Fruit fly (Drosophila melanogaster) whole organism, embryonic: Measurements from ENCODE around the gene alphaTub67C.
A peak's percentile ranks its signal among the peaks of the same experiment; 100 is the strongest.

ENCODE experiments used
- Adf1 ChIP-seq: fragments of 200-800 bp; sonication (Bioruptor generic); IDR thresholded peaks from 2 replicates; pipeline ENCODE4 v1.3.6; 2022; ENCODE audit warnings: missing biosample characterization, missing genetic modification characterization
- Atf6 ChIP-seq: fragments of 200-800 bp; sonication (Bioruptor generic); IDR thresholded peaks from 2 replicates; pipeline ENCODE4 v1.3.6; 2022; ENCODE audit warnings: missing biosample characterization, missing genetic modification characterization
- Awh ChIP-seq: fragments of 200-800 bp; sonication (Bioruptor generic); IDR thresholded peaks from 2 replicates; pipeline ENCODE4, ENCODE4 v1.3.6; 2022; ENCODE audit warnings: missing biosample characterization, missing genetic modification characterization
- B-H2 ChIP-seq: fragments of 200-800 bp; sonication (Bioruptor generic); optimal IDR thresholded peaks from 2 replicates; lab custom pipeline; 2018; ENCODE audit warnings: missing biosample characterization, mild to moderate bottlenecking, missing genetic modification characterization
- CG10366 ChIP-seq: fragments of 200-800 bp; sonication (Bioruptor generic); IDR thresholded peaks from 2 replicates; pipeline ENCODE4 v1.3.6; 2022; ENCODE audit warnings: missing biosample characterization, missing genetic modification characterization
- CG11456 ChIP-seq: fragments of 200-800 bp; sonication (Bioruptor generic); IDR thresholded peaks from 3 replicates; pipeline ENCODE4 v1.3.6; 2022; ENCODE audit warnings: missing biosample characterization, missing genetic modification characterization
- CG11504 ChIP-seq: fragments of 200-800 bp; sonication (Bioruptor generic); optimal IDR thresholded peaks from 3 replicates; lab custom pipeline; 2019; ENCODE audit warnings: missing biosample characterization, mild to moderate bottlenecking, missing genetic modification characterization, moderate library complexity
- CG14860 ChIP-seq: fragments of 200-800 bp; sonication (Bioruptor generic); IDR thresholded peaks from 3 replicates; pipeline ENCODE4 v1.3.6; 2022; ENCODE audit warnings: missing biosample characterization, missing genetic modification characterization; ENCODE audit not compliant: partially characterized antibody
- CG15696 ChIP-seq: fragments of 200-800 bp; sonication (Bioruptor generic); optimal IDR thresholded peaks from 2 replicates; lab custom pipeline; 2019; ENCODE audit warnings: missing biosample characterization, mild to moderate bottlenecking, missing genetic modification characterization, moderate library complexity
- CG2120 ChIP-seq: fragments of 200-800 bp; sonication (Bioruptor generic); optimal IDR thresholded peaks from 3 replicates; lab custom pipeline; 2016; ENCODE audit warnings: missing biosample characterization, missing genetic modification characterization
- CG2678 ChIP-seq: fragments of 200-800 bp; sonication (Bioruptor generic); optimal IDR thresholded peaks from 3 replicates; lab custom pipeline; 2019; ENCODE audit warnings: missing biosample characterization, mild to moderate bottlenecking, missing genetic modification characterization, moderate library complexity
- CG32532 ChIP-seq: fragments of 200-800 bp; sonication (Bioruptor generic); IDR thresholded peaks from 2 replicates; pipeline ENCODE4 v1.3.6; 2022; ENCODE audit warnings: missing biosample characterization, missing genetic modification characterization
- CG32767 ChIP-seq: fragments of 200-800 bp; sonication (Bioruptor generic); IDR thresholded peaks from 2 replicates; pipeline ENCODE4 v1.3.6; 2022; ENCODE audit warnings: missing biosample characterization, missing genetic modification characterization
- CG34224 ChIP-seq: fragments of 200-800 bp; sonication (Bioruptor generic); IDR thresholded peaks from 3 replicates; pipeline ENCODE4 v1.3.6; 2022; ENCODE audit warnings: missing biosample characterization, missing genetic modification characterization; ENCODE audit not compliant: partially characterized antibody
- CG3838 ChIP-seq: fragments of 200-800 bp; sonication (Bioruptor generic); optimal IDR thresholded peaks from 3 replicates; lab custom pipeline; 2016; ENCODE audit warnings: missing biosample characterization, missing genetic modification characterization
- CG8290 ChIP-seq, 3 experiments: fragments of 200-800 bp; sonication (Bioruptor generic); optimal IDR thresholded peaks; 2 replicates each; lab custom pipeline; 2016 to 2019; ENCODE audit warnings: missing biosample characterization in 3 of 3, missing genetic modification characterization in 3 of 3, mild to moderate bottlenecking in 2 of 3, moderate library complexity in 1 of 3
- CG8924 ChIP-seq: fragments of 200-800 bp; optimal IDR thresholded peaks from 3 replicates; lab custom pipeline; 2019; ENCODE audit warnings: missing biosample characterization, mild to moderate bottlenecking, missing genetic modification characterization, moderate library complexity
- CG9932 ChIP-seq: fragments of 200-800 bp; sonication (Bioruptor generic); IDR thresholded peaks from 2 replicates; pipeline ENCODE4 v1.3.6; 2022; ENCODE audit warnings: missing biosample characterization, missing genetic modification characterization
- Dbx ChIP-seq: fragments of 200-800 bp; sonication (Bioruptor generic); IDR thresholded peaks from 3 replicates; pipeline ENCODE4 v1.3.6; 2022; ENCODE audit warnings: missing biosample characterization, missing genetic modification characterization
- Dll ChIP-seq: fragments of 200-800 bp; sonication (Bioruptor generic); IDR thresholded peaks from 4 replicates; pipeline ENCODE4 v1.3.6; 2022; ENCODE audit warnings: missing biosample characterization, missing genetic modification characterization; ENCODE audit not compliant: partially characterized antibody
- Dp ChIP-seq: fragments of 200-800 bp; sonication (Bioruptor generic); optimal IDR thresholded peaks from 2 replicates; lab custom pipeline; 2018; ENCODE audit warnings: missing biosample characterization, mild to moderate bottlenecking, missing genetic modification characterization, moderate library complexity
- Dref ChIP-seq: fragments of 200-800 bp; sonication (Bioruptor generic); IDR thresholded peaks from 2 replicates; pipeline ENCODE4 v1.3.6; 2022; ENCODE audit warnings: missing biosample characterization, missing genetic modification characterization
- Drgx ChIP-seq: fragments of 200-800 bp; sonication (Bioruptor generic); IDR thresholded peaks from 2 replicates; pipeline ENCODE4 v1.3.6; 2022; ENCODE audit warnings: missing biosample characterization, missing genetic modification characterization
- Eip74EF ChIP-seq, 2 experiments: fragments of 200-800 bp in 1 of 2; fragments of >200 bp in 1 of 2; sonication (Bioruptor generic) in 1 of 2; optimal IDR thresholded peaks; 2 replicates each; lab custom pipeline; 2017 to 2019; ENCODE audit warnings: missing biosample characterization in 2 of 2, missing genetic modification characterization in 2 of 2, mild to moderate bottlenecking in 1 of 2, moderate library complexity in 1 of 2
- Ets65A ChIP-seq: fragments of 200-800 bp; sonication (Bioruptor generic); peaks from one replicate; lab custom pipeline; 2016; ENCODE audit warnings: missing biosample characterization, missing genetic modification characterization
- Fer1 ChIP-seq: fragments of 200-800 bp; sonication (Bioruptor generic); optimal IDR thresholded peaks from 2 replicates; lab custom pipeline; 2017; ENCODE audit warnings: missing biosample characterization, mild to moderate bottlenecking, missing genetic modification characterization
- Hey ChIP-seq: fragments of 200-800 bp; sonication (Bioruptor generic); optimal IDR thresholded peaks from 3 replicates; lab custom pipeline; 2018; ENCODE audit warnings: missing biosample characterization, mild to moderate bottlenecking, missing genetic modification characterization
- Med ChIP-seq: fragments of 200-800 bp; sonication (Bioruptor generic); peaks from one replicate; lab custom pipeline; 2016; ENCODE audit warnings: missing biosample characterization, missing genetic modification characterization, mild to moderate bottlenecking, inconsistent platforms, moderate library complexity
- Ssrp ChIP-seq: fragments of 200-800 bp; sonication (Bioruptor generic); optimal IDR thresholded peaks from 2 replicates; lab custom pipeline; 2018; ENCODE audit warnings: missing biosample characterization, mild to moderate bottlenecking, missing genetic modification characterization, moderate library complexity
- bab2 ChIP-seq: fragments of 200-800 bp; sonication (Bioruptor generic); optimal IDR thresholded peaks from 2 replicates; lab custom pipeline; 2016; ENCODE audit warnings: missing biosample characterization, missing genetic modification characterization
- bigmax ChIP-seq: fragments of 200-800 bp; sonication (Bioruptor generic); optimal IDR thresholded peaks from 2 replicates; lab custom pipeline; 2018; ENCODE audit warnings: missing biosample characterization, mild to moderate bottlenecking, missing genetic modification characterization
- cg ChIP-seq: fragments of 200-800 bp; sonication (Bioruptor generic); optimal IDR thresholded peaks from 3 replicates; lab custom pipeline; 2019; ENCODE audit warnings: missing biosample characterization, mild to moderate bottlenecking, missing genetic modification characterization, moderate library complexity
- dpn ChIP-seq, 2 experiments: fragments of 200-800 bp; sonication (Bioruptor generic); optimal IDR thresholded peaks; 3 replicates each; lab custom pipeline; 2016; ENCODE audit warnings: missing biosample characterization in 2 of 2, missing genetic modification characterization in 2 of 2
- emc ChIP-seq: fragments of 200-800 bp; sonication (Bioruptor generic); optimal IDR thresholded peaks from 2 replicates; lab custom pipeline; 2016; ENCODE audit warnings: missing biosample characterization, missing genetic modification characterization
- ewg ChIP-seq: fragments of 200-800 bp; sonication (Bioruptor generic); optimal IDR thresholded peaks from 3 replicates; lab custom pipeline; 2017; ENCODE audit warnings: mild to moderate bottlenecking, missing biosample characterization, missing genetic modification reagents, missing genetic modification characterization
- gsb ChIP-seq: fragments of 200-800 bp; sonication (Bioruptor generic); IDR thresholded peaks from 2 replicates; pipeline ENCODE4 v1.3.6; 2022; ENCODE audit warnings: missing biosample characterization, missing genetic modification characterization
- kay ChIP-seq: fragments of 200-800 bp; sonication (Bioruptor generic); optimal IDR thresholded peaks from 2 replicates; lab custom pipeline; 2016; ENCODE audit warnings: missing biosample characterization, missing genetic modification characterization
- mirr ChIP-seq: fragments of 200-800 bp; sonication (Bioruptor generic); optimal IDR thresholded peaks from 3 replicates; lab custom pipeline; 2018; ENCODE audit warnings: missing biosample characterization, mild to moderate bottlenecking, missing genetic modification characterization
- nom ChIP-seq: fragments of 200-800 bp; sonication (Bioruptor generic); optimal IDR thresholded peaks from 2 replicates; lab custom pipeline; 2017; ENCODE audit warnings: missing biosample characterization, missing genetic modification characterization, mild to moderate bottlenecking, moderate library complexity, missing genetic modification reagents
- p53 ChIP-seq: fragments of 200-800 bp; sonication (Bioruptor generic); optimal IDR thresholded peaks from 2 replicates; lab custom pipeline; 2016; ENCODE audit warnings: missing biosample characterization, missing genetic modification characterization
- pan ChIP-seq, 4 experiments: fragments of >200 bp in 3 of 4; fragments of 200-800 bp in 1 of 4; sonication (Bioruptor generic) in 1 of 4; optimal IDR thresholded peaks in 3 of 4; IDR thresholded peaks in 1 of 4; 2 replicates each; pipeline versions ENCODE4 v1.3.6 to Lab custom; 2017 to 2022; ENCODE audit warnings: missing biosample characterization in 2 of 4, missing genetic modification characterization in 2 of 4, mixed read lengths in 1 of 4
- pita ChIP-seq: fragments of 200-800 bp; sonication (Bioruptor generic); optimal IDR thresholded peaks from 2 replicates; lab custom pipeline; 2017; ENCODE audit warnings: missing biosample characterization, mild to moderate bottlenecking, missing genetic modification characterization
- seq ChIP-seq: fragments of 200-800 bp; sonication (Bioruptor generic); IDR thresholded peaks from 2 replicates; pipeline ENCODE4 v1.3.6; 2022; ENCODE audit warnings: missing biosample characterization, missing genetic modification characterization
- sna ChIP-seq: fragments of 200-800 bp; sonication (Bioruptor generic); IDR thresholded peaks from 2 replicates; pipeline ENCODE4 v1.3.6; 2022; ENCODE audit warnings: missing biosample characterization, missing genetic modification characterization; ENCODE audit not compliant: partially characterized antibody
- stc ChIP-seq: fragments of 200-800 bp; sonication (Bioruptor generic); IDR thresholded peaks from 2 replicates; pipeline ENCODE4 v1.3.6; 2022; ENCODE audit warnings: missing biosample characterization, missing genetic modification characterization
- trem ChIP-seq: fragments of 200-800 bp; optimal IDR thresholded peaks from 3 replicates; lab custom pipeline; 2019; ENCODE audit warnings: missing biosample characterization, mild to moderate bottlenecking, missing genetic modification characterization, moderate library complexity
- vvl ChIP-seq: fragments of 200-800 bp; sonication (Bioruptor generic); IDR thresholded peaks from 2 replicates; pipeline ENCODE4 v1.3.6; 2022; ENCODE audit warnings: missing biosample characterization, missing genetic modification characterization

alphaTub67C gene

dm6 chr3L:9693552-9694133 lies 12.6 kb downstream of the alphaTub67C start (continued):
- TF ChIP-seq Hey (no peak), cg (GFP tag; lab: Kevin White, UChicago) (peak; percentile 76), Drgx (GFP tag; lab: Robert Waterston, UW) (no peak), bab2 (no peak), CG10366 (GFP tag; lab: Robert Waterston, UW) (peak; percentile 37; the same call in 1 of the 2 replicates), Dp (no peak), CG8924 (tag; lab: Kevin White, UChicago) (no peak), Fer1 (GFP tag; lab: Kevin White, UChicago) (no peak), gsb (GFP tag; lab: Robert Waterston, UW) (no peak), CG11504 (tag; lab: Kevin White, UChicago) (no peak), Ssrp (tag; lab: Kevin White, UChicago) (no peak), CG14860 (no peak), trem (tag; lab: Kevin White, UChicago) (no peak), CG15696 (tag; lab: Kevin White, UChicago) (no peak), Eip74EF (GFP tag; optimal IDR thresholded peaks at IDR 0.05; lab: Kevin White, UChicago) (no peak), p53 (GFP tag; lab: Kevin White, UChicago) (no peak), pita (GFP tag; lab: Kevin White, UChicago) (no peak), dpn (GFP tag; optimal IDR thresholded peaks at IDR 0.05; lab: Kevin White, UChicago) (no peak), CG11456 (GFP tag; lab: Robert Waterston, UW) (no peak), stc (GFP tag; lab: Robert Waterston, UW) (peak; percentile 57; the same call in 1 of the 2 replicates), kay (GFP tag; lab: Kevin White, UChicago) (no peak), Awh (GFP tag; lab: Robert Waterston, UW) (no peak), CG2120 (no peak)

DNA sequence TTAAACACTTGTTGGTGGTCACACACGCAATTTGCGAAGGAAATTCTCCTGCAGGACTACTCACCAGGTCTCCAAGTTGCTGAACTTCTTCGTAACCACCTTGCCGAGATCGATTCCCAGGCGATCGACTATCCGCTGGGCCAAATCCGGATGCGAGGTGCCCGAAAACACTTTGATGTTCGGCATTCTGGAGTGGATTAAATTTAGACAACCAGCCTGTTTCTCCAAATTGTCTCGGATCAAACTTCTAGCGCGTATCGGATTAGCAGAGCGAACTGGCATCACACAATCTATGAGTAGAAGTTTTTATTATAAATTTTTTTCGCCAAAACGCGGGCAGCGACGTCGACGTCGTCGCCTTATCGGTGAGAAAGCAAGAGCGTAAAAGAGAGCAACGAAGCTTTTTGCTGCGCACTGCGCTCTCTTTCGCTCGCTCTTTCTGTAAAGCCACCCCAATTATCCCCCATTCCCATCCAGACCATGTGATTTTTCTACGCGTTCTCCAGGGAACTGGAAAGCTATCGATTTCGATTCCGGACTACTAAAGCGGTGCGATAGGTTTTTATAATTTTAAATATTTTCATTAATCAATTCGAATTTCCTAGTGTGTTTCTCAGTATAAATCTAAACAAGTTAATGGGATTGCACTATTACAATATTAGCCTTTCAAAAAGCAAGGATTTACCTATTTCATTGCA lies 13.2 kb downstream of the alphaTub67C start:
- peak; percentile 51 for TF ChIP-seq Dref (GFP tag; lab: Robert Waterston, UW)
- peak; percentile 40 for TF ChIP-seq mirr (GFP tag; lab: Kevin White, UChicago)
- no peak for TF ChIP-seq Ets65A
- TF ChIP-seq nom: peak; percentile 8
- peak; percentile 28 for TF ChIP-seq bigmax (GFP tag; lab: Kevin White, UChicago)
- peak; percentile 14 for TF ChIP-seq CG2678 (tag; lab: Kevin White, UChicago)
- TF ChIP-seq ewg (GFP tag; lab: Kevin White, UChicago): peak; percentile 24
- TF ChIP-seq CG3838: no peak
- no peak for TF ChIP-seq pan (optimal IDR thresholded peaks at IDR 0.05; lab: Kevin White, UChicago)
- TF ChIP-seq pan (GFP tag; optimal IDR thresholded peaks at IDR 0.05 in 1 of 2, IDR thresholded peaks at IDR 0.05 in 1 of 2): no peak
- 0 out of 2 replicates have a peak, but pooled peaks have one; percentile 11 for TF ChIP-seq CG9932 (GFP tag; lab: Robert Waterston, UW)
- TF ChIP-seq vvl (GFP tag; lab: Robert Waterston, UW): 0 out of 2 replicates have a peak, but pooled peaks have one; percentile 32
- TF ChIP-seq CG32767 (GFP tag; lab: Robert Waterston, UW): no peak
- 0 out of 3 replicates have a peak, but pooled peaks have one; percentile 40 for TF ChIP-seq CG34224 (GFP tag; lab: Robert Waterston, UW)
- no peak for TF ChIP-seq CG8290 (GFP tag; optimal IDR thresholded peaks at IDR 0.05; lab: Kevin White, UChicago)
- TF ChIP-seq CG8290 (tag; optimal IDR thresholded peaks at IDR 0.05; lab: Kevin White, UChicago): peak in 1 of 2 experiments; percentile 21
- peak; percentile 49; the same call in 1 of the 2 replicates for TF ChIP-seq seq (GFP tag; lab: Robert Waterston, UW)
- TF ChIP-seq Adf1 (GFP tag; lab: Robert Waterston, UW): peak; percentile 96
- peak; percentile 8 for TF ChIP-seq Med
- TF ChIP-seq Dll (GFP tag; lab: Robert Waterston, UW): 0 out of 4 replicates have a peak, but pooled peaks have one; percentile 18
- TF ChIP-seq B-H2: peak; percentile 17
- 0 out of 2 replicates have a peak, but pooled peaks have one; percentile 8 for TF ChIP-seq Atf6 (GFP tag; lab: Robert Waterston, UW)
- 0 out of 2 replicates have a peak, but pooled peaks have one; percentile 30 for TF ChIP-seq sna (GFP tag; lab: Robert Waterston, UW)
- TF ChIP-seq emc: no peak
- peak; percentile 57; the same call in 1 of the 2 replicates for TF ChIP-seq CG32532 (GFP tag; lab: Robert Waterston, UW)
- peak; percentile 37; the same call in 1 of the 3 replicates for TF ChIP-seq Dbx
